Worm (Caenorhabditis elegans) whole organism, L4 larva: ENCODE measurements around the gene srx-36.

ENCODE experiments used
- R02D3.7 ChIP-seq: fragments of 150-350 bp; sonication (generic microtip); optimal IDR thresholded peaks from 3 replicates; lab custom pipeline; 2014; ENCODE audit warnings: missing biosample characterization, missing genetic modification characterization
- Y5F2A.4 ChIP-seq: fragments of 200-800 bp; sonication (Bioruptor generic); optimal IDR thresholded peaks from 2 replicates; lab custom pipeline; 2018; ENCODE audit warnings: mild to moderate bottlenecking, missing genetic modification characterization, missing compliant biosample characterization
- Y75B8A.6 ChIP-seq: fragments of 200-800 bp; sonication (Bioruptor generic); IDR thresholded peaks from 2 replicates; pipeline ENCODE4 v1.3.6; 2022; ENCODE audit warnings: missing genetic modification reagents, missing genetic modification characterization, missing compliant biosample characterization
- aha-1 ChIP-seq: fragments of 150-350 bp; peaks from one replicate; lab custom pipeline; 2014; ENCODE audit warnings: missing biosample characterization, missing genetic modification characterization
- ama-1 ChIP-seq: fragments of 150-350 bp; optimal IDR thresholded peaks from 2 replicates; lab custom pipeline; 2014; ENCODE audit warnings: inconsistent platforms, mixed read lengths
- attf-4 ChIP-seq: sonication (generic microtip); optimal IDR thresholded peaks from 3 replicates; lab custom pipeline; 2017; ENCODE audit warnings: missing biosample characterization, missing genetic modification characterization
- ceh-62 ChIP-seq: sonication (generic microtip); optimal IDR thresholded peaks from 2 replicates; lab custom pipeline; 2017; ENCODE audit warnings: missing biosample characterization, missing genetic modification characterization
- ceh-82 ChIP-seq: sonication (generic microtip); optimal IDR thresholded peaks from 2 replicates; lab custom pipeline; 2017; ENCODE audit warnings: missing biosample characterization, missing genetic modification characterization
- ces-1 ChIP-seq: fragments of 150-350 bp; sonication (generic microtip); optimal IDR thresholded peaks from 4 replicates; lab custom pipeline; 2014; ENCODE audit warnings: missing biosample characterization, missing genetic modification reagents, missing genetic modification characterization
- ctbp-1 ChIP-seq: fragments of 200-800 bp; sonication (Bioruptor generic); IDR thresholded peaks from 2 replicates; pipeline ENCODE4 v1.3.6; 2022; ENCODE audit warnings: missing genetic modification reagents, missing genetic modification characterization, missing compliant biosample characterization
- daf-12 ChIP-seq: fragments of 150-350 bp; optimal IDR thresholded peaks from 2 replicates; lab custom pipeline; 2014; ENCODE audit warnings: missing biosample characterization, missing genetic modification reagents, missing genetic modification characterization
- daf-19 ChIP-seq: fragments of 200-800 bp; sonication (Bioruptor generic); conservative IDR thresholded peaks from 2 replicates; pipeline ENCODE4 v1.3.6; 2022; ENCODE audit warnings: missing genetic modification characterization, missing compliant biosample characterization
- daf-8 ChIP-seq: fragments of 200-800 bp; sonication (Bioruptor generic); IDR thresholded peaks from 2 replicates; pipeline ENCODE4 v1.3.6; 2022; ENCODE audit warnings: missing genetic modification characterization, missing compliant biosample characterization
- fkh-10 ChIP-seq: fragments of 150-350 bp; optimal IDR thresholded peaks from 2 replicates; lab custom pipeline; 2014; ENCODE audit warnings: missing biosample characterization, missing genetic modification reagents, missing genetic modification characterization
- fos-1 ChIP-seq: fragments of 150-350 bp; optimal IDR thresholded peaks from 2 replicates; lab custom pipeline; 2014; ENCODE audit warnings: missing biosample characterization, missing genetic modification characterization
- hif-1 ChIP-seq, 2 experiments: sonication (generic microtip); optimal IDR thresholded peaks; 2 replicates each; lab custom pipeline; 2016 to 2017; ENCODE audit warnings: missing compliant biosample characterization in 2 of 2, missing genetic modification characterization in 2 of 2, missing genetic modification reagents in 2 of 2, missing genotype in 2 of 2, mild to moderate bottlenecking in 1 of 2
- hlh-11 ChIP-seq: fragments of 200-800 bp; sonication (Bioruptor generic); optimal IDR thresholded peaks from 2 replicates; lab custom pipeline; 2018; ENCODE audit warnings: mild to moderate bottlenecking, missing genetic modification characterization, missing compliant biosample characterization
- hlh-30 ChIP-seq: sonication (generic microtip); optimal IDR thresholded peaks from 2 replicates; lab custom pipeline; 2017; ENCODE audit warnings: antibody characterized with exemption, mild to moderate bottlenecking, missing genetic modification characterization, missing compliant biosample characterization; ENCODE audit not compliant: insufficient read depth
- hmg-1.1 ChIP-seq: fragments of 200-800 bp; sonication (Bioruptor generic); IDR thresholded peaks from 2 replicates; pipeline ENCODE4 v1.3.6; 2022; ENCODE audit warnings: missing genetic modification reagents, missing genetic modification characterization, missing compliant biosample characterization
- lin-13 ChIP-seq: fragments of 150-350 bp; optimal IDR thresholded peaks from 2 replicates; lab custom pipeline; 2014; ENCODE audit warnings: missing biosample characterization, missing genetic modification reagents, missing genetic modification characterization
- lin-15B ChIP-seq: fragments of 150-350 bp; sonication (generic microtip); optimal IDR thresholded peaks from 3 replicates; lab custom pipeline; 2014; ENCODE audit warnings: missing biosample characterization, missing genetic modification characterization
- lin-29 ChIP-seq: fragments of 200-800 bp; sonication (Bioruptor generic); IDR thresholded peaks from 2 replicates; pipeline ENCODE4 v1.3.6; 2022; ENCODE audit warnings: missing genetic modification reagents, missing genetic modification characterization, missing compliant biosample characterization
- lsy-2 ChIP-seq, 2 experiments: fragments of 150-350 bp in 1 of 2; sonication (generic microtip) in 1 of 2; optimal IDR thresholded peaks; 2 replicates each; lab custom pipeline; 2014 to 2017; ENCODE audit warnings: missing biosample characterization in 2 of 2, missing genetic modification characterization in 2 of 2
- madf-5 ChIP-seq, 2 experiments: fragments of 200-800 bp; sonication (Bioruptor generic); IDR thresholded peaks; 2 replicates each; pipeline ENCODE4 v1.3.6; 2022; ENCODE audit warnings: missing compliant biosample characterization in 2 of 2, missing genetic modification characterization in 2 of 2
- mep-1 ChIP-seq: fragments of 150-350 bp; sonication (generic microtip); optimal IDR thresholded peaks from 3 replicates; lab custom pipeline; 2014; ENCODE audit warnings: missing biosample characterization, missing genetic modification characterization
- mxl-3 ChIP-seq: fragments of 200-800 bp; sonication (Bioruptor generic); optimal IDR thresholded peaks from 2 replicates; lab custom pipeline; 2018; ENCODE audit warnings: mild to moderate bottlenecking, missing genetic modification characterization, missing compliant biosample characterization
- nhr-11 ChIP-seq: fragments of 150-350 bp; optimal IDR thresholded peaks from 2 replicates; lab custom pipeline; 2014; ENCODE audit warnings: missing biosample characterization, missing genetic modification characterization
- nhr-111 ChIP-seq: fragments of 200-800 bp; sonication (Bioruptor generic); optimal IDR thresholded peaks from 2 replicates; lab custom pipeline; 2018; ENCODE audit warnings: mild to moderate bottlenecking, missing genetic modification characterization, missing compliant biosample characterization
- nhr-237 ChIP-seq: sonication (generic microtip); optimal IDR thresholded peaks from 2 replicates; lab custom pipeline; 2017; ENCODE audit warnings: missing biosample characterization, missing genetic modification characterization
- nhr-28 ChIP-seq: fragments of 150-350 bp; optimal IDR thresholded peaks from 2 replicates; lab custom pipeline; 2014; ENCODE audit warnings: missing biosample characterization, missing genetic modification characterization
- nhr-42 ChIP-seq: fragments of 200-800 bp; sonication (Bioruptor generic); IDR thresholded peaks from 2 replicates; pipeline ENCODE4 v1.3.6; 2022; ENCODE audit warnings: missing genetic modification characterization, missing compliant biosample characterization
- nhr-48 ChIP-seq: sonication (generic microtip); optimal IDR thresholded peaks from 2 replicates; lab custom pipeline; 2016; ENCODE audit warnings: mild to moderate bottlenecking, missing genetic modification characterization, missing compliant biosample characterization
- nhr-6 ChIP-seq: fragments of 150-350 bp; optimal IDR thresholded peaks from 2 replicates; lab custom pipeline; 2014; ENCODE audit warnings: missing biosample characterization, missing genetic modification characterization
- php-3 ChIP-seq: fragments of 200-800 bp; sonication (Bioruptor generic); IDR thresholded peaks from 2 replicates; pipeline ENCODE4 v1.3.6; 2022; ENCODE audit warnings: missing genetic modification reagents, missing genetic modification characterization, missing compliant biosample characterization
- rbr-2 ChIP-seq: sonication (generic microtip); optimal IDR thresholded peaks from 2 replicates; lab custom pipeline; 2016; ENCODE audit warnings: missing genotype, missing genetic modification characterization, missing compliant biosample characterization
- snpc-1.2 ChIP-seq: fragments of 200-800 bp; sonication (Bioruptor generic); IDR thresholded peaks from 2 replicates; pipeline ENCODE4 v1.3.6; 2022; ENCODE audit warnings: missing genetic modification reagents, missing genetic modification characterization, missing compliant biosample characterization
- spr-3 ChIP-seq: fragments of 200-800 bp; sonication (Bioruptor generic); optimal IDR thresholded peaks from 2 replicates; lab custom pipeline; 2018; ENCODE audit warnings: mild to moderate bottlenecking, missing genetic modification characterization, missing compliant biosample characterization
- vab-7 ChIP-seq: fragments of 200-800 bp; sonication (Bioruptor generic); IDR thresholded peaks from 2 replicates; pipeline ENCODE4 v1.3.6; 2022; ENCODE audit warnings: missing genetic modification reagents, missing genetic modification characterization, missing compliant biosample characterization
- zag-1 ChIP-seq: fragments of 150-350 bp; optimal IDR thresholded peaks from 2 replicates; lab custom pipeline; 2014; ENCODE audit warnings: missing biosample characterization, missing genetic modification characterization
- ztf-11 ChIP-seq: fragments of 150-350 bp; optimal IDR thresholded peaks from 2 replicates; lab custom pipeline; 2014; ENCODE audit warnings: missing biosample characterization, missing genetic modification characterization
- ztf-7 ChIP-seq: fragments of 150-350 bp; optimal IDR thresholded peaks from 2 replicates; lab custom pipeline; 2014; ENCODE audit warnings: missing biosample characterization, missing genetic modification characterization

srx-36 gene

ce11 chrV:7163477-7164114 is 32.7 kb upstream of the srx-36 start, which contains the start of gene ugt-41 (continued):
- no peak for TF ChIP-seq R02D3.7 (tag; lab: Kevin White, UChicago)
- TF ChIP-seq ztf-11 (tag; lab: Kevin White, UChicago) = no peak
- no peak for TF ChIP-seq fos-1 (tag; lab: Kevin White, UChicago)
- no peak for TF ChIP-seq aha-1 (tag; lab: Kevin White, UChicago)
- TF ChIP-seq hlh-11 = peak; percentile 66
- no peak for TF ChIP-seq mxl-3 (GFP tag; lab: Kevin White, UChicago)
- no peak for TF ChIP-seq attf-4 (tag; lab: Kevin White, UChicago)
- no peak for TF ChIP-seq hmg-1.1
- no peak for TF ChIP-seq daf-8 (GFP tag; lab: Robert Waterston, UW)
- no peak for TF ChIP-seq lin-13 (GFP tag; lab: Kevin White, UChicago)
- peak; percentile 92 for TF ChIP-seq nhr-28 (tag; lab: Kevin White, UChicago)
- no peak for TF ChIP-seq fkh-10 (GFP tag; lab: Kevin White, UChicago)
- peak; percentile 92 for TF ChIP-seq php-3 (GFP tag; lab: Robert Waterston, UW)
- no peak for TF ChIP-seq nhr-237 (tag; lab: Kevin White, UChicago)
- no peak for TF ChIP-seq ctbp-1 (GFP tag; lab: Robert Waterston, UW)
- no peak for TF ChIP-seq Y5F2A.4 (GFP tag; lab: Kevin White, UChicago)
- no peak for TF ChIP-seq Y75B8A.6 (GFP tag; lab: Robert Waterston, UW)
- no peak for TF ChIP-seq nhr-42 (GFP tag; lab: Robert Waterston, UW)
- no peak for TF ChIP-seq daf-19 (GFP tag; lab: Robert Waterston, UW)
- TF ChIP-seq lin-29 (GFP tag; lab: Robert Waterston, UW) = no peak
- TF ChIP-seq ces-1 (GFP tag; lab: Kevin White, UChicago) = no peak
- no peak for TF ChIP-seq ceh-82 (tag; lab: Kevin White, UChicago)
- TF ChIP-seq madf-5 (GFP tag; IDR thresholded peaks at IDR 0.05; lab: Robert Waterston, UW) = no peak
- TF ChIP-seq snpc-1.2 (GFP tag; lab: Robert Waterston, UW) = no peak
- TF ChIP-seq hif-1 (tag; optimal IDR thresholded peaks at IDR 0.05; lab: Kevin White, UChicago) = peak in 1 of 2 experiments; percentile 53
- peak; percentile 28 for TF ChIP-seq nhr-48
- no peak for TF ChIP-seq nhr-11 (tag; lab: Kevin White, UChicago)
- TF ChIP-seq mep-1 (tag; lab: Kevin White, UChicago) = no peak
- no peak for TF ChIP-seq nhr-111
- TF ChIP-seq nhr-6 (tag; lab: Kevin White, UChicago) = no peak
- TF ChIP-seq ztf-7 (tag; lab: Kevin White, UChicago) = no peak
- TF ChIP-seq daf-12 (tag; lab: Kevin White, UChicago) = no peak
- no peak for TF ChIP-seq ceh-62 (tag; lab: Kevin White, UChicago)
- TF ChIP-seq spr-3 (GFP tag; lab: Kevin White, UChicago) = no peak
- TF ChIP-seq lsy-2 (tag; optimal IDR thresholded peaks at IDR 0.05; lab: Kevin White, UChicago) = no peak

ce11 chrV:7159391-7159790 is 28.5 kb upstream of the srx-36 start, which contains the start of gene str-204:
str-204 (plus strand) TSS chrV:7159691.
- TF ChIP-seq ama-1 (no peak), aha-1 (tag; lab: Kevin White, UChicago) (no peak), vab-7 (GFP tag; lab: Robert Waterston, UW) (no peak), zag-1 (tag; lab: Kevin White, UChicago) (no peak), nhr-48 (no peak), lin-29 (GFP tag; lab: Robert Waterston, UW) (no peak), lin-15B (tag; lab: Kevin White, UChicago) (no peak), fkh-10 (GFP tag; lab: Kevin White, UChicago) (no peak), snpc-1.2 (GFP tag; lab: Robert Waterston, UW) (no peak), hlh-30 (tag; lab: Kevin White, UChicago) (no peak), mxl-3 (GFP tag; lab: Kevin White, UChicago) (no peak), ztf-7 (tag; lab: Kevin White, UChicago) (no peak), rbr-2 (tag; lab: Kevin White, UChicago) (no peak)
